Worm (Caenorhabditis elegans) whole organism, mixed stage, embryonic: ENCODE measurements around the gene txt-8.

Experiments used
- ceh-83 ChIP-seq: fragments of 200-800 bp; sonication (Bioruptor generic); optimal IDR thresholded peaks from 2 replicates; lab custom pipeline; 2018; ENCODE audit warnings: mild to moderate bottlenecking, missing genetic modification characterization, missing compliant biosample characterization
- ces-1 ChIP-seq: fragments of 150-350 bp; optimal IDR thresholded peaks from 2 replicates; lab custom pipeline; 2014; ENCODE audit warnings: missing biosample characterization, missing genetic modification reagents, missing genetic modification characterization
- nhr-237 ChIP-seq: fragments of 150-350 bp; optimal IDR thresholded peaks from 2 replicates; lab custom pipeline; 2014; ENCODE audit warnings: missing biosample characterization, missing genetic modification characterization
- nhr-28 ChIP-seq: fragments of 150-350 bp; optimal IDR thresholded peaks from 2 replicates; lab custom pipeline; 2014; ENCODE audit warnings: missing biosample characterization, missing genetic modification characterization
- nhr-76 ChIP-seq: sonication (generic microtip); optimal IDR thresholded peaks from 2 replicates; lab custom pipeline; 2017; ENCODE audit warnings: missing biosample characterization, missing genetic modification characterization
- sptf-1 ChIP-seq: sonication (generic microtip); optimal IDR thresholded peaks from 2 replicates; lab custom pipeline; 2017; ENCODE audit warnings: mild to moderate bottlenecking, missing genetic modification characterization, moderate library complexity, missing compliant biosample characterization
- unc-39 ChIP-seq: fragments of 150-350 bp; optimal IDR thresholded peaks from 2 replicates; lab custom pipeline; 2014; ENCODE audit warnings: missing biosample characterization, missing genetic modification characterization

DNA sequence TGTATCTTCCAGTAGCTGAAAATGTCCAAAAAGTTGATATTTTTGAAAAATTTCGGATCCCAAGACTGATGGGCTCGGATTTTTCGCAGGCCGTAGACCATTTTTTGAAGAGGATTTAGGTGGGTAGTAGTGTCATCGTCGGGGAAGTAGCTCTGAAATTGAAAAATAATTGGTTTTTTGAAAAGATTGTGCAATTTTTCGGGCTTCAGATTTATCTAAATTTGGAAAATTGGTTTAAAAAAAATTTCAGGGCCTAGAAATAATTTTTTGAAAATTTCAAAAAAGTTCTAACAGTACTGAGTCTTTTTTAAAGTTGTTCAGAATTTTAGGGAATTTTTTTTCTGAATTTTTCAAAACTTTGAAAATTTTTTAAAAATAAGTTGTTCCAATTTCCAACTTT, 31.6 kb upstream of the txt-8 start, which contains the start of gene nhr-288:
- TF ChIP-seq nhr-76 (tag; lab: Kevin White, UChicago) (no peak), sptf-1 (no peak), ces-1 (GFP tag; lab: Kevin White, UChicago) (no peak), nhr-28 (tag; lab: Kevin White, UChicago) (no peak), unc-39 (no peak), ceh-83 (GFP tag; lab: Kevin White, UChicago) (no peak), nhr-237 (tag; lab: Kevin White, UChicago) (no peak)
